Fruit fly (Drosophila melanogaster) whole organism, wandering third instar larva: ENCODE data around the gene CG10185.

Experiments used
- GATAd ChIP-seq: sonication (Bioruptor generic); optimal IDR thresholded peaks from 2 replicates; lab custom pipeline; 2016; ENCODE audit warnings: missing biosample characterization, missing genetic modification characterization
- Rel ChIP-seq, 2 experiments: fragments of 200-800 bp; sonication (Bioruptor generic) in 1 of 2; optimal IDR thresholded peaks; 2 replicates in 1 of 2; 3 replicates in 1 of 2; lab custom pipeline; 2016 to 2019; ENCODE audit warnings: mild to moderate bottlenecking in 2 of 2, missing biosample characterization in 2 of 2, missing genetic modification characterization in 2 of 2, moderate library complexity in 1 of 2
- Sp1 ChIP-seq: fragments of 200-800 bp; sonication (Bioruptor generic); optimal IDR thresholded peaks from 3 replicates; lab custom pipeline; 2019; ENCODE audit warnings: missing biosample characterization, mild to moderate bottlenecking, missing genetic modification characterization, moderate library complexity
- h ChIP-seq: fragments of 200-800 bp; sonication (Bioruptor generic); optimal IDR thresholded peaks from 3 replicates; lab custom pipeline; 2016; ENCODE audit warnings: missing biosample characterization, mild to moderate bottlenecking, missing genetic modification characterization
- psq ChIP-seq: fragments of 200-800 bp; sonication (Bioruptor generic); optimal IDR thresholded peaks from 3 replicates; lab custom pipeline; 2017; ENCODE audit warnings: missing biosample characterization, mild to moderate bottlenecking, missing genetic modification characterization, moderate library complexity
- sv ChIP-seq: fragments of 200-800 bp; sonication (Bioruptor generic); optimal IDR thresholded peaks from 3 replicates; lab custom pipeline; 2016; ENCODE audit warnings: missing biosample characterization, missing genetic modification characterization

DNA sequence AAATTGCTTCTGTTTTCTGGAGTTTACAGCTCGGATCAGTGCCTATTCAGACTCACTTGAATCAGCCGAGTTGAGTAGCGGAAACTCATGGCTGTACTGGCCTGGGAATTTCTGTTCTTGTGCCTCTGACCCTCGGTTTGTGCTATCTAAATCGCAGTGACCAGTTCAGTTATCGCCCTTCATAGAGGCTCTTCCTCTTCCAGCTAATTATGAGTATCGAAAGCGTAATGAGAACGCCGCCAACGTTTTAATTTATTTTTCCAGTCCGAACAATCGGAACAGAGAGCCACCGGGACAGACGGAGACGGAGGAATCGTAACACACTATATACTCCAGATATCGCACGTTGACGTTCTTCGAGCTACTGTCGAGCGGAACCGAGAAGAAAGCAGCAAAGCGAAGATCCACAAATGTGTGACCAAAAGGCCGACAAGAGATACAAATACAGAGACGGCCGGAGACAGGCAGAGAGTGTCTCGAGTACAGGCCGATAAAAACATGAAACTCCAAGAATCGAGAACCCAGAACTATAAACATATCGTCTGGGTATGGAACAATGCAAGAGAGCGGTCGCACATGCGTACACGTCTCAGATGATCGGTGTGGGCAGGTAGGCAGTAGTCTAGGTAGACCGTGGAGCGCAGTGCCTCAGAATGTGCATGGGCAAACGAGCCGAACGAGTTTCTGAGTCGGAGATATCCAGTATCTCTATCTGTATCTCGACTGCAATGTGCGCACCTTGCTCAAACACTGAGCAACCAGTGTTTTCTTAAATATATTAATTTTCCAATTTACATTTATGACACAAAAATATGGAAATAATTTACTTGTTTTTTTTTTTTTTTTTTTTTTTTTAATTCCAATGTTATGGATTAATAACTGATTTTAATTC is 4.5 kb upstream of the CG10185 start:
- TF ChIP-seq Sp1 (GFP tag; lab: Kevin White, UChicago) (no peak), h (GFP tag; lab: Kevin White, UChicago) (peak; percentile 90), psq (GFP tag; lab: Kevin White, UChicago) (peak; percentile 80), Rel (GFP tag; optimal IDR thresholded peaks at IDR 0.05; lab: Kevin White, UChicago) (no peak), Rel (tag; optimal IDR thresholded peaks at IDR 0.05; lab: Kevin White, UChicago) (no peak), GATAd (GFP tag; lab: Kevin White, UChicago) (no peak), sv (GFP tag; lab: Kevin White, UChicago) (peak; percentile 54)
